Fruit fly (Drosophila melanogaster): ENCODE measurements around the gene CG17191.

dm6 chr3R:27023117-27023516 is 3.6 kb upstream of the CG17191 start, which contains the start of gene CG6277:
- TF ChIP-seq usp (GFP tag; optimal IDR thresholded peaks at IDR 0.05): no peak
- TF ChIP-seq Dll (optimal IDR thresholded peaks at IDR 0.05): no peak
